Worm (Caenorhabditis elegans) whole organism, L2 larva: Measurements from ENCODE around the gene rfc-3.

Source experiments
- ceh-16 ChIP-seq: fragments of 150-350 bp; optimal IDR thresholded peaks from 2 replicates; lab custom pipeline; 2014; ENCODE audit warnings: missing biosample characterization, missing genetic modification characterization
- nhr-12 ChIP-seq: fragments of 150-350 bp; optimal IDR thresholded peaks from 2 replicates; lab custom pipeline; 2014; ENCODE audit warnings: missing biosample characterization, missing genetic modification characterization

DNA sequence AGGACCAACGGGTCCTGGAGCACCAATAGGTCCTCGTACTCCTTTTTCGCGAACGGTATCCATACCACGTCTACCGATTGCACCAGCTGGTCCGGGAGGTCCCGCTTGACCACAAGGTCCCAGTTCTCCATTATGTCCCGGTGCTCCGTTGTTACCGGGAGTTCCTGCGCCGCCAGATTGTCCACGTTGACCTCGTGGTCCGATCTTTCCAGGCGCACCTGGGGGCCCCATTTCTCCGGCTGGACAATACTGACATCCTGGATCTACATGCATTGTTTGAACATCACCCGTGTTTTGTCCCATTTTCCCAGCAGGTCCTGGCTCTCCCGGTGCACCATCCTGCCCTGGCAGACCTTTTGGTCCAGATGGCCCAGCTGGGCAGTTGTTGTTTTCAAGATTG lies 29.5 kb upstream of the rfc-3 start:
- TF ChIP-seq nhr-12 (tag; lab: Kevin White, UChicago): no peak
- TF ChIP-seq ceh-16: no peak
